Worm (Caenorhabditis elegans): ENCODE data around the gene rcan-1.

Gene rcan-1

DNA sequence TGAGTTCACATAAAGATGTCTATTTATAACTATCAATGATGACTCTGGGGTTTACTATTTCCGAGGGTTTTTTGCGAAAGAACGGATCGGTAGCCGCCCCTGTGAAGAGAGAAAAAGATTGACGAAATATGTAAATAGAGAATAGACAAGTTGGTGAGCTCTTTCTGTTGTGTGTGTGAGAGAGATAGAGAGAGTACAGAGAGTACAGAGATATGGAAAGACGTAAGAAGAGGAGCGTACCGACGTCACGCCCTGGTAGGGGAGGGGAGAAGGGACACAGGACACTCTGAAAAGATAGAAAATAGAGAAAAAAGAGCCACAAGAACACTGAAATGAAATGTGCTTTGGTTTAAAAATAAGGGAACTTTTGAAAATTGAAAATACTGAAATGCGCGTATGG lies 4.3 kb upstream of the rcan-1 start:
- peak in 1 of 2 experiments; percentile 54 for TF ChIP-seq lin-35 (GFP tag; optimal IDR thresholded peaks at IDR 0.05)
- peak in 2 of 3 experiments; percentile 47 to 64 for TF ChIP-seq ceh-82 (tag; optimal IDR thresholded peaks at IDR 0.05)
- TF ChIP-seq lin-13 (GFP tag; optimal IDR thresholded peaks at IDR 0.05) = no peak
- TF ChIP-seq skn-1 (tag; optimal IDR thresholded peaks at IDR 0.05) = peak; percentile 35
- peak; percentile 22 to 67 for TF ChIP-seq lsy-2 (tag; optimal IDR thresholded peaks at IDR 0.05)
- peak; percentile 13 for TF ChIP-seq xbp-1 (tag; optimal IDR thresholded peaks at IDR 0.05)
- TF ChIP-seq egl-27 (tag; optimal IDR thresholded peaks at IDR 0.05) = no peak
- TF ChIP-seq C34B4.2 (tag; optimal IDR thresholded peaks at IDR 0.05) = no peak
- peak; percentile 34 for TF ChIP-seq nhr-20 (tag; optimal IDR thresholded peaks at IDR 0.05)
- TF ChIP-seq nhr-71 (tag; optimal IDR thresholded peaks at IDR 0.05) = peak; percentile 64
- peak; percentile 33 for TF ChIP-seq fos-1 (tag; optimal IDR thresholded peaks at IDR 0.05)
- TF ChIP-seq hpl-2 (GFP tag; optimal IDR thresholded peaks at IDR 0.05) = no peak
- peak in 1 of 3 experiments; percentile 32 for TF ChIP-seq dpl-1 (GFP tag; optimal IDR thresholded peaks at IDR 0.05)
- no peak for TF ChIP-seq ztf-4 (tag; optimal IDR thresholded peaks at IDR 0.05)
- TF ChIP-seq swsn-7 (tag; optimal IDR thresholded peaks at IDR 0.05) = peak; percentile 47
- peak; percentile 43 for TF ChIP-seq rnt-1 (tag; optimal IDR thresholded peaks at IDR 0.05)
- TF ChIP-seq sptf-1 (tag; optimal IDR thresholded peaks at IDR 0.05) = no peak
- no peak for TF ChIP-seq efl-3 (GFP tag; optimal IDR thresholded peaks at IDR 0.05)
- TF ChIP-seq fkh-10 (GFP tag; optimal IDR thresholded peaks at IDR 0.05) = peak; percentile 5
- peak; percentile 7 for TF ChIP-seq unc-86 (tag; optimal IDR thresholded peaks at IDR 0.05)
- no peak for TF ChIP-seq Y116A8C.19 (tag; optimal IDR thresholded peaks at IDR 0.05; ENCODE audit: borderline replicate concordance)
- no peak for TF ChIP-seq jun-1 (tag; optimal IDR thresholded peaks at IDR 0.05)
- TF ChIP-seq sup-37 (GFP tag; optimal IDR thresholded peaks at IDR 0.05) = no peak
- peak; percentile 1 for TF ChIP-seq snpc-4 (tag; optimal IDR thresholded peaks at IDR 0.05)
- TF ChIP-seq nhr-47 (tag; optimal IDR thresholded peaks at IDR 0.05) = peak; percentile 49
- TF ChIP-seq fkh-8 (tag; optimal IDR thresholded peaks at IDR 0.05) = peak; percentile 41
- peak in 1 of 2 experiments; percentile 30 for TF ChIP-seq ztf-11 (tag; optimal IDR thresholded peaks at IDR 0.05)
- peak; percentile 12 for TF ChIP-seq C16A3.4 (tag; optimal IDR thresholded peaks at IDR 0.05)
- TF ChIP-seq tbx-2 (tag; optimal IDR thresholded peaks at IDR 0.05) = peak; percentile 42
- TF ChIP-seq fkh-4 (tag; optimal IDR thresholded peaks at IDR 0.05; ENCODE audit: borderline replicate concordance) = no peak
- TF ChIP-seq efl-1 (optimal IDR thresholded peaks at IDR 0.05) = peak; percentile 29 to 30
- no peak for TF ChIP-seq efl-1 (GFP tag; optimal IDR thresholded peaks at IDR 0.05 in 1 of 2)
- peak; percentile 55 for TF ChIP-seq mep-1 (tag; optimal IDR thresholded peaks at IDR 0.05)
- peak; percentile 55 for TF ChIP-seq snu-23 (GFP tag; optimal IDR thresholded peaks at IDR 0.05)
- peak in 1 of 2 experiments; percentile 19 for TF ChIP-seq mdl-1 (tag; optimal IDR thresholded peaks at IDR 0.05)
- TF ChIP-seq nhr-77 (tag; optimal IDR thresholded peaks at IDR 0.05) = peak; percentile 47
- TF ChIP-seq nhr-19 (GFP tag; conservative IDR thresholded peaks at IDR 0.05) = peak; percentile 16
- 0 out of 2 replicates have a peak, but pooled peaks have one; percentile 7 for TF ChIP-seq isw-1 (GFP tag; IDR thresholded peaks at IDR 0.05)
- TF ChIP-seq lin-14 (GFP tag; optimal IDR thresholded peaks at IDR 0.05) = peak; percentile 74

DNA sequence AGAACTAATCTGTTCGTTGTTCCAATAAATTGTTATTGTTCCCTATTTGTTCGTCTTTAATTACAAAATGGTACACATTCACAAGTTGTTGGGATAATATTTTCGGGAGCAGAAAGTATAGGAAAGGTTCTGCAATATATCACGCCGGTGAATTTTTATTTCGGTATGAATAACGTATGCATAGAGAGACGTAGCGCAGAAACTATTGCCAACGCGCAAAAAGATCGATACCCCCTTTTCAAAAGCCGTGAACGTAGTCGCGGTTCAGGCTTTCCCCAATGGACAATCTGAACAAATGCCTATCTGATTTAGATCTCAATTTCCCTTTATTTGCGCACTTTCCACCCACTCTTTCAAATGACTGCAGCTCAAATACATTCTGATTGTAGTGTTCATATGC lies 3.8 kb downstream of the rcan-1 start, which contains the start of gene pst-2:
Gene pst-2, plus strand, starts transcription at position 293 of the 400 bp plus-strand sequence.
- peak; percentile 2 for TF ChIP-seq blmp-1 (tag; optimal IDR thresholded peaks at IDR 0.05)
- peak; percentile 14 for TF ChIP-seq nhr-47 (tag; optimal IDR thresholded peaks at IDR 0.05)
- TF ChIP-seq zag-1 (tag; optimal IDR thresholded peaks at IDR 0.05) = no peak
- no peak for TF ChIP-seq hpl-2 (GFP tag; optimal IDR thresholded peaks at IDR 0.05)
- TF ChIP-seq lsy-2 (tag; optimal IDR thresholded peaks at IDR 0.05) = peak in 1 of 2 experiments; percentile 7

- TF ChIP-seq nhr-90 (tag; optimal IDR thresholded peaks at IDR 0.05; ENCODE audit: poor library complexity) (peak; percentile 99), jun-1 (tag; optimal IDR thresholded peaks at IDR 0.05) (peak; percentile 98), dsc-1 (tag; optimal IDR thresholded peaks at IDR 0.05) (peak; percentile 99), hlh-17 (GFP tag; optimal IDR thresholded peaks at IDR 0.05; ENCODE audit: borderline replicate concordance) (no peak), ceh-90 (tag; optimal IDR thresholded peaks at IDR 0.05) (peak; percentile 69), rnt-1 (tag; optimal IDR thresholded peaks at IDR 0.05) (peak; percentile 99), alr-1 (tag; optimal IDR thresholded peaks at IDR 0.05; ENCODE audit: borderline replicate concordance) (no peak), unc-86 (tag; optimal IDR thresholded peaks at IDR 0.05) (peak; percentile 99), swsn-7 (tag; optimal IDR thresholded peaks at IDR 0.05) (peak; percentile 99), nhr-77 (tag; optimal IDR thresholded peaks at IDR 0.05) (peak; percentile 99), fkh-8 (tag; optimal IDR thresholded peaks at IDR 0.05) (peak; percentile 99), skn-1 (tag; optimal IDR thresholded peaks at IDR 0.05) (peak; percentile 98), unc-130 (tag; optimal IDR thresholded peaks at IDR 0.05) (peak; percentile 100), elt-3 (tag; optimal IDR thresholded peaks at IDR 0.05) (peak; percentile 96 to 100 (median 99)), nhr-20 (tag; optimal IDR thresholded peaks at IDR 0.05) (peak; percentile 99), lir-3 (tag; optimal IDR thresholded peaks at IDR 0.05; ENCODE audit: poor library complexity) (peak; percentile 93), nhr-84 (tag; optimal IDR thresholded peaks at IDR 0.05) (no peak)
Observed at ce11 chrIII:5678935-5679334, 5.0 kb downstream of the rcan-1 start, which contains the start of the genes ska-3 and rps-12. Gene ska-3, minus strand, starts transcription at chrIII:5679005. Gene rps-12, plus strand, starts transcription at chrIII:5679298.

Data from whole organism, L1 larva.